Worm (Caenorhabditis elegans): ENCODE results near the gene srg-59.

DNA sequence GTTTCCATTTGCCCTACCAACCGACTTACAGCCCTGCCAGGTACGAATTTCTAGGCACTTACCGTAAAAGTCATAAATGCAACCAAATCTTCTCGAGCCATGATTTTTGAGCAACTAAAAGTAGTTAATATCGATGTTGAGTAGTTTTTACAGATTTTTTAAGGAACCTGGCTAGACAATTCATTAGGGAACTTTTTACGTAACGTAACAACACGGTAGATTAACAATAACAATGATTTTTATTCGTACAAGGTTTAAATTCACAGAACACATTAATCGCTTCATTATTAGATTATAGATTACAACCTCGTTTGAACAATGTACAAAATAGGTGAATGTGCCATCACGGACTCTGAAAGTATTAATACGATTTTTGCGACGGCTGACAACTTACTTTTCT, 27.9 kb upstream of the srg-59 start, which contains the start of gene srx-26:
- TF ChIP-seq hlh-30 (tag; optimal IDR thresholded peaks at IDR 0.05; ENCODE audit: insufficient read depth) (no peak), ceh-28 (tag; optimal IDR thresholded peaks at IDR 0.05) (no peak), ama-1 (optimal IDR thresholded peaks at IDR 0.05) (no peak), ces-1 (GFP tag; optimal IDR thresholded peaks at IDR 0.05) (no peak), dmd-9 (GFP tag; IDR thresholded peaks at IDR 0.05) (no peak), F10B5.3 (tag; optimal IDR thresholded peaks at IDR 0.05) (no peak), lin-39 (tag; optimal IDR thresholded peaks at IDR 0.05) (no peak)
